Fruit fly (Drosophila melanogaster): ENCODE data around the gene FoxK.

FoxK gene

DNA sequence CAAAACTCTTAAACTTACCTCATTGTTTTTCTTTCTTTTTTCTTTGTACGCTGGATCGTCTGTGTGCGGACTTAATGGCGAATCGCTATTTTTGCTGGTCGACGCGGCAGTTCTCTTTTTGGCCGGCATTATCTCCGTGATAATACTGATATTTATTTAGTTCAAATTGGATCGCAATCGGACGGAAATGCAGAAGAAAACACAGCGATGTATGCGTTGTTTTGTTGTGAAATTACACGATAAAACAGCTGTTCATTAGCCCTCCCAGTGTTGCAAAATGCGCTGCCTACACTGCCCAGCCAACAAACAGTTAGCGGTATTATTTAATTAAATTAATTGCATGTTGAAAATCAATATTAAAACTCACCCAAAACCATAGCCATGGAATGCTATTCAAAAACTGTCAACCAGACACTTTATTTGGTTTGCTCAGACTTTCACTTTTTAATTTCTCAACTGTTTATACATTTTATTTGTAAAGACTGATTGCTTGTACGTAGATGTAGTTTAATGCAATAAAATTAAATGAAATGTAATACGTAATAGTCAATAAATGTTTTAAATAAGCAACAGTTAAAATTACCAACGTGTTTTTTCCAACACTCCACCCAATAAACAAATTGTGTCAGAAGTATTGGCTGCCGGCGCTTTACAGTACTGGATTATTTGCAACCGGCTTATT is 22.5 kb downstream of the FoxK start, which contains the start of the genes Irbp18 and APP-BP1 (continued):
- TF ChIP-seq Ets97D (GFP tag; optimal IDR thresholded peaks at IDR 0.05) (peak; percentile 91), CG2120 (GFP tag; optimal IDR thresholded peaks at IDR 0.05) (peak; percentile 97)

DNA sequence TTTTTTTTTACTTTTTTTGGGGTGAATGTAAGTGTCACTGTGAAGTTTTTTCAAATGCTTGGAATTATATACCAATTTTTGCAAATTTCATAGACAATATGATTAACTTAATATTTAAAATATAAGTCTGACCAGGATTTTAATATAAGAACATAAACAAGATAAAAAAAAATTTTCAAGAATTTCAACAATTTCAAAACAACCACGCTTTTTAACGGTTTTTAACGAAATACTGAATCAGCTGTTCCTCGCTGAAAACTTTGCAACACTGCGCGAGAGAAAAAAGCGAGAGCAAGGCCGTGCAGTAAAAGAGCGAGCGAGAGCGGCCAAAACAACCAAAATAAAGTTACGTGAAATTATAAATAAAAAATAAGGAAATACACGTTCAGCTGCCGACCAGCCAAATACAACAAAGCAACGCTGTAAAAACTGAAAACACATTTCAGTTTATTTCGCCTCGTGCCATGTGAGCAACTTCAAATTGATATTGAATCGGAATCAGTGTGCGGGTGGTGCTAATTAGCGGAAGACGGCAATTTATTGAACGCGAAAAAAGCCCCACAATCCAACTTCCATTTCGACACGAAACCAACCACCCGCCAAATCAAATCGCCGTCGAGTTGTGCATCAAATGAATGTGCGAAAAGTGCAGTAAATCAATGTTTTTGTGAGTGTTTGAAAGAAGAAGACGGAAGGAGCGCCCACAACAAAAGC is 24.2 kb downstream of the FoxK start, which contains the start of the genes CG46439, Iyd and CG33947:
CG46439 (minus strand) TSS at position 51 of the 714 bp plus-strand sequence.
Iyd (minus strand) TSS at position 51 of the 714 bp plus-strand sequence.
CG33947 (plus strand) TSS at position 302 of the 714 bp plus-strand sequence.
- TF ChIP-seq ac (GFP tag; optimal IDR thresholded peaks at IDR 0.05) (no peak), hkb (optimal IDR thresholded peaks at IDR 0.05) (no peak), hkb (GFP tag; IDR thresholded peaks at IDR 0.05) (peak; percentile 37; the same call in 1 of the 2 replicates), lilli (GFP tag; optimal IDR thresholded peaks at IDR 0.05) (no peak), CG13296 (GFP tag; optimal IDR thresholded peaks at IDR 0.05) (peak; percentile 38), ATbp (GFP tag; optimal IDR thresholded peaks at IDR 0.05) (no peak), sens-2 (GFP tag; IDR thresholded peaks at IDR 0.05) (no peak), CG9876 (GFP tag; optimal IDR thresholded peaks at IDR 0.05) (no peak), CG12104 (GFP tag; optimal IDR thresholded peaks at IDR 0.05) (no peak), Doc3 (GFP tag; IDR thresholded peaks at IDR 0.05; ENCODE audit: partially characterized antibody) (0 out of 3 replicates have a peak, but pooled peaks have one; percentile 31), Lhr (GFP tag; optimal IDR thresholded peaks at IDR 0.05) (no peak), ftz-f1 (GFP tag; optimal IDR thresholded peaks at IDR 0.05) (peak; percentile 82), so (GFP tag; IDR thresholded peaks at IDR 0.05) (peak; percentile 40; the same call in 1 of the 3 replicates), YL-1 (GFP tag; optimal IDR thresholded peaks at IDR 0.05) (no peak), eve (GFP tag; optimal IDR thresholded peaks at IDR 0.05) (no peak), CG7372 (GFP tag; IDR thresholded peaks at IDR 0.05) (no peak), maf-S (GFP tag; optimal IDR thresholded peaks at IDR 0.05) (no peak), Hr3 (GFP tag; optimal IDR thresholded peaks at IDR 0.05) (no peak), gem (tag; optimal IDR thresholded peaks at IDR 0.05) (peak; percentile 5), CG10267 (tag; optimal IDR thresholded peaks at IDR 0.05) (peak; percentile 95), Xrp1 (GFP tag; IDR thresholded peaks at IDR 0.05) (0 out of 2 replicates have a peak, but pooled peaks have one; percentile 19), rib (GFP tag; IDR thresholded peaks at IDR 0.05) (0 out of 2 replicates have a peak, but pooled peaks have one; percentile 26), CG10462 (GFP tag; optimal IDR thresholded peaks at IDR 0.05) (no peak), odd (GFP tag; optimal IDR thresholded peaks at IDR 0.05) (no peak), insv (GFP tag; optimal IDR thresholded peaks at IDR 0.05) (no peak), Lim3 (GFP tag; IDR thresholded peaks at IDR 0.05) (no peak), CG3995 (GFP tag; optimal IDR thresholded peaks at IDR 0.05) (peak; percentile 2), ato (GFP tag; IDR thresholded peaks at IDR 0.05; ENCODE audit: partially characterized antibody) (0 out of 2 replicates have a peak, but pooled peaks have one; percentile 28), Sox100B (GFP tag; optimal IDR thresholded peaks at IDR 0.05) (no peak), zfh1 (GFP tag; IDR thresholded peaks at IDR 0.05) (0 out of 3 replicates have a peak, but pooled peaks have one; percentile 32), ewg (GFP tag; optimal IDR thresholded peaks at IDR 0.05) (no peak), CG33213 (GFP tag; optimal IDR thresholded peaks at IDR 0.05) (no peak), wdn (GFP tag; IDR thresholded peaks at IDR 0.05) (no peak), D (optimal IDR thresholded peaks at IDR 0.05) (no peak), D (GFP tag; optimal IDR thresholded peaks at IDR 0.05) (no peak), HmgD (GFP tag; optimal IDR thresholded peaks at IDR 0.05) (no peak), gsb-n (tag; optimal IDR thresholded peaks at IDR 0.05) (no peak), CG12155 (GFP tag; optimal IDR thresholded peaks at IDR 0.05) (no peak), Bgb (GFP tag; IDR thresholded peaks at IDR 0.05; ENCODE audit: partially characterized antibody) (peak; percentile 37; the same call in 1 of the 2 replicates), btn (GFP tag; optimal IDR thresholded peaks at IDR 0.05) (no peak), klu (GFP tag; IDR thresholded peaks at IDR 0.05) (no peak), E2f1 (GFP tag; IDR thresholded peaks at IDR 0.05) (peak; percentile 55; the same call in 1 of the 2 replicates), Mad (GFP tag; optimal IDR thresholded peaks at IDR 0.05) (no peak), CG6689 (GFP tag; IDR thresholded peaks at IDR 0.05) (peak; percentile 24; the same call in 1 of the 2 replicates), NFAT (GFP tag; IDR thresholded peaks at IDR 0.05) (no peak), CG14441 (GFP tag; IDR thresholded peaks at IDR 0.05) (peak; percentile 29; the same call in 1 of the 2 replicates)
